Fruit fly (Drosophila melanogaster) whole organism, wandering third instar larva: ENCODE results near the gene CG15399.

Experiments used
- CG9705 ChIP-seq: fragments of 200-800 bp; sonication (Bioruptor generic); optimal IDR thresholded peaks from 2 replicates; lab custom pipeline; 2018; ENCODE audit warnings: missing biosample characterization, mild to moderate bottlenecking, missing genetic modification characterization
- Dif ChIP-seq: fragments of 200-275, 200-300 bp; sonication (Bioruptor generic); optimal IDR thresholded peaks from 2 replicates; lab custom pipeline; 2018; ENCODE audit warnings: missing biosample characterization, missing genetic modification characterization; ENCODE audit not compliant: partially characterized antibody
- N ChIP-seq: fragments of >200 bp; optimal IDR thresholded peaks from 2 replicates; lab custom pipeline; 2018; ENCODE audit warnings: missing biosample characterization, missing external identifiers, missing genetic modification characterization
- OdsH ChIP-seq: fragments of 200-800 bp; sonication (Bioruptor generic); optimal IDR thresholded peaks from 2 replicates; lab custom pipeline; 2016; ENCODE audit warnings: missing biosample characterization, mild to moderate bottlenecking, missing genetic modification characterization
- br ChIP-seq: fragments of 200-800 bp; sonication (Bioruptor generic); optimal IDR thresholded peaks from 2 replicates; lab custom pipeline; 2016; ENCODE audit warnings: missing biosample characterization, missing genetic modification characterization
- dl ChIP-seq, 2 experiments: fragments of 175-275, 200-275 bp in 1 of 2; fragments of 200-275 bp in 1 of 2; sonication (Bioruptor generic); optimal IDR thresholded peaks; lab custom pipeline; 2018; ENCODE audit warnings: mild to moderate bottlenecking in 2 of 2, missing biosample characterization in 2 of 2, missing genetic modification characterization in 2 of 2, moderate library complexity in 2 of 2; ENCODE audit not compliant: partially characterized antibody in 2 of 2, insufficient read depth in 1 of 2
- fru ChIP-seq: fragments of 200-800 bp; sonication (Bioruptor generic); optimal IDR thresholded peaks from 3 replicates; lab custom pipeline; 2016; ENCODE audit warnings: missing biosample characterization, mild to moderate bottlenecking, missing genetic modification characterization
- h ChIP-seq: fragments of 200-800 bp; sonication (Bioruptor generic); optimal IDR thresholded peaks from 3 replicates; lab custom pipeline; 2016; ENCODE audit warnings: missing biosample characterization, mild to moderate bottlenecking, missing genetic modification characterization
- psq ChIP-seq: fragments of 200-800 bp; sonication (Bioruptor generic); optimal IDR thresholded peaks from 3 replicates; lab custom pipeline; 2017; ENCODE audit warnings: missing biosample characterization, mild to moderate bottlenecking, missing genetic modification characterization, moderate library complexity
- woc ChIP-seq: sonication (Bioruptor generic); optimal IDR thresholded peaks from 2 replicates; lab custom pipeline; 2016; ENCODE audit warnings: missing biosample characterization, mild to moderate bottlenecking, missing genetic modification characterization

dm6 chr2L:2797186-2797585 lies 25.6 kb upstream of the CG15399 start:
- no peak for TF ChIP-seq fru (GFP tag; lab: Kevin White, UChicago)
- no peak for TF ChIP-seq OdsH (GFP tag; lab: Kevin White, UChicago)
- TF ChIP-seq dl (GFP tag; optimal IDR thresholded peaks at IDR 0.05; lab: Kevin White, UChicago; ENCODE audit: insufficient read depth in 1 of 2, partially characterized antibody in 2 of 2) = no peak
- TF ChIP-seq Dif = no peak
- no peak for TF ChIP-seq N (GFP tag; lab: Kevin White, UChicago)
- no peak for TF ChIP-seq woc
- no peak for TF ChIP-seq h
- TF ChIP-seq psq (GFP tag; lab: Kevin White, UChicago) = no peak
- TF ChIP-seq br (GFP tag; lab: Kevin White, UChicago) = no peak
- TF ChIP-seq CG9705 (GFP tag; lab: Kevin White, UChicago) = no peak
